Worm (Caenorhabditis elegans): ENCODE measurements around the gene irld-67.

DNA sequence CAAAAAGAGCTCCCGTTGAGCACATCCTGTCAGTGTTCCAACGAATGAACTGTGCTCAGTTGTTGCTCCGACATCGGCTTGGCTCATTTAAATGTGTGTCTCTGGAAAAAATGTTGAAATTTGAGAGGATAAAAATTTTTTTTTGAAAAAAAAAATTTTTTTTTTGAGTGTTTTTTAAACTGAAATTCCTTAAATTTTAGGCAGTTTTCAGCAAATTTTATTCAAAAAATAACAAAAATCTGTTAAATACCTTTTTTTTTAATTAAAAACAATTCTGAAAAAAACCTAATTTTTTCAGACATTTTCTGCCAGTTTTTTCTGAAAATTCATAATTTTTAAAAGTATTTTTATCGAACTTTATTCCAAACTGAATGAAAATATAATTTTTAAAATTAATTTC, 49.4 kb downstream of the irld-67 start, which contains the start of gene pigw-1:
- TF ChIP-seq unc-39 (tag; optimal IDR thresholded peaks at IDR 0.05) (no peak), php-3 (GFP tag; IDR thresholded peaks at IDR 0.05) (no peak), lin-13 (GFP tag; optimal IDR thresholded peaks at IDR 0.05) (no peak), ces-1 (GFP tag; optimal IDR thresholded peaks at IDR 0.05) (no peak), nhr-28 (tag; optimal IDR thresholded peaks at IDR 0.05) (no peak), unc-62 (GFP tag; optimal IDR thresholded peaks at IDR 0.05 in 1 of 2) (no peak), unc-62 (tag; optimal IDR thresholded peaks at IDR 0.05) (no peak), mdt-29 (GFP tag; IDR thresholded peaks at IDR 0.05) (no peak)
